Worm (Caenorhabditis elegans) whole organism, mixed stage, embryonic: ENCODE data around the gene T15H9.5.

Source experiments
- nhr-76 ChIP-seq: sonication (generic microtip); optimal IDR thresholded peaks from 2 replicates; lab custom pipeline; 2017; ENCODE audit warnings: missing biosample characterization, missing genetic modification characterization
- unc-62 ChIP-seq: fragments of 150-350 bp; optimal IDR thresholded peaks from 2 replicates; lab custom pipeline; 2014; ENCODE audit warnings: missing biosample characterization, missing genetic modification reagents, missing genetic modification characterization
- ztf-11 ChIP-seq: fragments of 150-350 bp; optimal IDR thresholded peaks from 2 replicates; lab custom pipeline; 2014; ENCODE audit warnings: missing biosample characterization, missing genetic modification characterization

DNA sequence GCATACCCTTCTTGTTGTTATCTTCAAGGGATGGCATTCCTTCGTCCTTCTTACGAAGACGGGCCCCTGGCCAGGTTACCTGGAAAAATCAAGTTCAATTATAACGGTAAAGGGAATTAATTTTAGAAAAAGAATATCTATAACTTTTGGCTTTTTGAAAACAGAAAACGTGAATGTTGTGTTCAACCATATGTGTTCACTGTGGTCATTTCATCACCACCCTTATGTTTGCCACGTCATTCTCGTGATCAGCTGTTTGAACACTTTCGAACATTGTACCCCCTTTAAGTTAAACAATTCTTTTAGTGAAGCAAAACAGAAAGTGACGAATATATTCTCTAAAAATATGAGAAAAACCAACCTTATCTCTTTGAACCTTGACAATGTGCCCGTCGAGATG lies 7.5 kb upstream of the T15H9.5 start:
- TF ChIP-seq ztf-11 (tag; lab: Kevin White, UChicago) = no peak
- no peak for TF ChIP-seq unc-62 (GFP tag; lab: Kevin White, UChicago)
- TF ChIP-seq nhr-76 = no peak
